Worm (Caenorhabditis elegans) whole organism, L3 larva: ENCODE results near the gene cct-8.
A peak's percentile ranks its signal among the peaks of the same experiment; 100 is the strongest.

Experiments used
- R02D3.7 ChIP-seq: fragments of 150-350 bp; optimal IDR thresholded peaks from 2 replicates; lab custom pipeline; 2014; ENCODE audit warnings: missing biosample characterization, missing genetic modification characterization
- ZK546.5 ChIP-seq: sonication (generic microtip); optimal IDR thresholded peaks from 2 replicates; lab custom pipeline; 2017; ENCODE audit warnings: missing biosample characterization, missing genetic modification characterization
- aly-2 ChIP-seq: fragments of 150-350 bp; optimal IDR thresholded peaks from 2 replicates; lab custom pipeline; 2014; ENCODE audit warnings: missing biosample characterization, missing genetic modification characterization
- ama-1 ChIP-seq: fragments of 150-350 bp; optimal IDR thresholded peaks from 2 replicates; lab custom pipeline; 2018
- ceh-16 ChIP-seq: sonication (generic microtip); optimal IDR thresholded peaks from 2 replicates; lab custom pipeline; 2017; ENCODE audit warnings: missing biosample characterization, missing genetic modification characterization
- ceh-28 ChIP-seq: fragments of 150-350 bp; optimal IDR thresholded peaks from 2 replicates; lab custom pipeline; 2014; ENCODE audit warnings: missing biosample characterization, missing genetic modification reagents, missing genetic modification characterization
- ceh-82 ChIP-seq: fragments of 150-350 bp; optimal IDR thresholded peaks from 2 replicates; lab custom pipeline; 2014; ENCODE audit warnings: missing biosample characterization, missing genetic modification characterization
- ceh-9 ChIP-seq: sonication (generic microtip); optimal IDR thresholded peaks from 2 replicates; lab custom pipeline; 2018; ENCODE audit warnings: missing biosample characterization, missing genetic modification characterization
- daf-12 ChIP-seq: fragments of 150-350 bp; optimal IDR thresholded peaks from 2 replicates; lab custom pipeline; 2014; ENCODE audit warnings: missing biosample characterization, missing genetic modification reagents, missing genetic modification characterization
- egl-27 ChIP-seq: sonication (generic microtip); optimal IDR thresholded peaks from 4 replicates; lab custom pipeline; 2017; ENCODE audit warnings: missing biosample characterization, missing genetic modification reagents, missing genetic modification characterization
- egl-5 ChIP-seq: fragments of 150-350 bp; optimal IDR thresholded peaks from 2 replicates; lab custom pipeline; 2017; ENCODE audit warnings: missing biosample characterization, missing genetic modification reagents, missing genetic modification characterization, inconsistent platforms
- elt-1 ChIP-seq: fragments of 150-350 bp; optimal IDR thresholded peaks from 2 replicates; lab custom pipeline; 2014; ENCODE audit warnings: missing biosample characterization, missing genetic modification characterization
- elt-2 ChIP-seq: sonication (generic microtip); optimal IDR thresholded peaks from 2 replicates; lab custom pipeline; 2016; ENCODE audit warnings: missing genetic modification reagents, mild to moderate bottlenecking, missing genetic modification characterization, missing compliant biosample characterization
- elt-3 ChIP-seq, 3 experiments: fragments of 150-350 bp in 1 of 3; sonication (generic microtip) in 2 of 3; optimal IDR thresholded peaks; 2 replicates in 2 of 3; 4 replicates in 1 of 3; lab custom pipeline; 2014 to 2017; ENCODE audit warnings: missing biosample characterization in 3 of 3, missing genetic modification characterization in 3 of 3
- eor-1 ChIP-seq, 2 experiments: fragments of 150-350 bp; optimal IDR thresholded peaks; 2 replicates each; lab custom pipeline; 2014 to 2018; ENCODE audit warnings: missing biosample characterization in 2 of 2, missing genetic modification characterization in 2 of 2
- fkh-10 ChIP-seq: sonication (generic microtip); optimal IDR thresholded peaks from 2 replicates; lab custom pipeline; 2017; ENCODE audit warnings: missing biosample characterization, missing genetic modification reagents, missing genetic modification characterization
- fkh-2 ChIP-seq: fragments of 150-350 bp; optimal IDR thresholded peaks from 2 replicates; lab custom pipeline; 2014; ENCODE audit warnings: missing biosample characterization, missing genetic modification reagents, missing genetic modification characterization
- fos-1 ChIP-seq: fragments of 150-350 bp; optimal IDR thresholded peaks from 2 replicates; lab custom pipeline; 2014; ENCODE audit warnings: missing biosample characterization, missing genetic modification characterization
- hmg-11 ChIP-seq: sonication (generic microtip); optimal IDR thresholded peaks from 2 replicates; lab custom pipeline; 2016; ENCODE audit warnings: missing genetic modification characterization, missing compliant biosample characterization
- jun-1 ChIP-seq: fragments of 150-350 bp; optimal IDR thresholded peaks from 2 replicates; lab custom pipeline; 2014; ENCODE audit warnings: missing biosample characterization, missing genetic modification reagents, missing genetic modification characterization
- lin-15B ChIP-seq: fragments of 150-350 bp; optimal IDR thresholded peaks from 2 replicates; lab custom pipeline; 2014; ENCODE audit warnings: missing biosample characterization, missing genetic modification characterization
- lin-39 ChIP-seq: fragments of 150-350 bp; optimal IDR thresholded peaks from 2 replicates; lab custom pipeline; 2018; ENCODE audit warnings: missing biosample characterization, missing genetic modification reagents, missing genetic modification characterization
- lsy-12 ChIP-seq: sonication (generic microtip); optimal IDR thresholded peaks from 2 replicates; lab custom pipeline; 2016; ENCODE audit warnings: mild to moderate bottlenecking, missing genetic modification characterization, missing compliant biosample characterization
- mdl-1 ChIP-seq: fragments of 150-350 bp; optimal IDR thresholded peaks from 2 replicates; lab custom pipeline; 2014; ENCODE audit warnings: missing biosample characterization, missing genetic modification characterization
- mml-1 ChIP-seq: fragments of 150-350 bp; sonication (generic microtip); optimal IDR thresholded peaks from 3 replicates; lab custom pipeline; 2014; ENCODE audit warnings: missing biosample characterization, missing genetic modification characterization
- nfya-1 ChIP-seq: sonication (generic microtip); optimal IDR thresholded peaks from 2 replicates; lab custom pipeline; 2017; ENCODE audit warnings: missing genetic modification characterization, mild to moderate bottlenecking, missing compliant biosample characterization, antibody characterized with exemption, moderate library complexity; ENCODE audit not compliant: insufficient read depth
- nhr-11 ChIP-seq: fragments of 150-350 bp; optimal IDR thresholded peaks from 2 replicates; lab custom pipeline; 2014; ENCODE audit warnings: missing biosample characterization, missing genetic modification characterization
- nhr-12 ChIP-seq: fragments of 150-350 bp; optimal IDR thresholded peaks from 2 replicates; lab custom pipeline; 2014; ENCODE audit warnings: missing biosample characterization, missing genetic modification characterization
- nhr-23 ChIP-seq: fragments of 150-350 bp; optimal IDR thresholded peaks from 2 replicates; lab custom pipeline; 2014; ENCODE audit warnings: missing biosample characterization, missing genetic modification reagents, missing genetic modification characterization
- nhr-237 ChIP-seq: fragments of 150-350 bp; optimal IDR thresholded peaks from 2 replicates; lab custom pipeline; 2014; ENCODE audit warnings: missing biosample characterization, missing genetic modification characterization
- nhr-25 ChIP-seq: sonication (generic microtip); optimal IDR thresholded peaks from 2 replicates; lab custom pipeline; 2017; ENCODE audit warnings: missing biosample characterization, missing genetic modification characterization
- nhr-28 ChIP-seq: fragments of 150-350 bp; optimal IDR thresholded peaks from 2 replicates; lab custom pipeline; 2014; ENCODE audit warnings: missing biosample characterization, missing genetic modification characterization
- nhr-43 ChIP-seq: sonication (generic microtip); optimal IDR thresholded peaks from 2 replicates; lab custom pipeline; 2016; ENCODE audit warnings: mild to moderate bottlenecking, missing genetic modification characterization, missing compliant biosample characterization; ENCODE audit not compliant: poor library complexity, severe bottlenecking
- nhr-67 ChIP-seq: fragments of 150-350 bp; optimal IDR thresholded peaks from 2 replicates; lab custom pipeline; 2014; ENCODE audit warnings: missing biosample characterization, missing genetic modification characterization
- nhr-76 ChIP-seq: fragments of 150-350 bp; sonication (generic microtip); optimal IDR thresholded peaks from 5 replicates; lab custom pipeline; 2014; ENCODE audit warnings: missing biosample characterization, missing genetic modification characterization
- nhr-77 ChIP-seq: fragments of 150-350 bp; optimal IDR thresholded peaks from 2 replicates; lab custom pipeline; 2014; ENCODE audit warnings: missing biosample characterization, missing genetic modification characterization
- pha-4 ChIP-seq: fragments of 150-350 bp; optimal IDR thresholded peaks from 2 replicates; lab custom pipeline; 2014; ENCODE audit warnings: missing biosample characterization, missing genetic modification reagents, missing genetic modification characterization
- pqm-1 ChIP-seq: fragments of 150-350 bp; optimal IDR thresholded peaks from 2 replicates; lab custom pipeline; 2017; ENCODE audit warnings: missing biosample characterization, missing genetic modification characterization, inconsistent platforms
- sea-2 ChIP-seq: fragments of 150-350 bp; sonication (generic microtip); optimal IDR thresholded peaks from 4 replicates; lab custom pipeline; 2014; ENCODE audit warnings: missing biosample characterization, missing genetic modification reagents, missing genetic modification characterization
- skn-1 ChIP-seq: fragments of 150-350 bp; optimal IDR thresholded peaks from 2 replicates; lab custom pipeline; 2014; ENCODE audit warnings: missing biosample characterization, missing genetic modification characterization
- snpc-4 ChIP-seq: fragments of 150-350 bp; optimal IDR thresholded peaks from 2 replicates; lab custom pipeline; 2014; ENCODE audit warnings: missing biosample characterization, missing genetic modification characterization
- tbx-2 ChIP-seq: sonication (generic microtip); optimal IDR thresholded peaks from 2 replicates; lab custom pipeline; 2016; ENCODE audit warnings: mild to moderate bottlenecking, missing genetic modification characterization, missing compliant biosample characterization
- unc-39 ChIP-seq: sonication (generic microtip); optimal IDR thresholded peaks from 4 replicates; lab custom pipeline; 2017; ENCODE audit warnings: missing biosample characterization, missing genetic modification characterization
- unc-62 ChIP-seq: fragments of 150-350 bp; sonication (generic microtip); optimal IDR thresholded peaks from 4 replicates; lab custom pipeline; 2014; ENCODE audit warnings: missing biosample characterization, missing genetic modification reagents, missing genetic modification characterization
- zag-1 ChIP-seq: fragments of 150-350 bp; optimal IDR thresholded peaks from 2 replicates; lab custom pipeline; 2014; ENCODE audit warnings: missing biosample characterization, missing genetic modification characterization
- ztf-11 ChIP-seq: fragments of 150-350 bp; optimal IDR thresholded peaks from 2 replicates; lab custom pipeline; 2014; ENCODE audit warnings: missing biosample characterization, missing genetic modification characterization
- ztf-4 ChIP-seq: fragments of 150-350 bp; optimal IDR thresholded peaks from 2 replicates; lab custom pipeline; 2014; ENCODE audit warnings: missing biosample characterization, missing genetic modification characterization

Gene cct-8

DNA sequence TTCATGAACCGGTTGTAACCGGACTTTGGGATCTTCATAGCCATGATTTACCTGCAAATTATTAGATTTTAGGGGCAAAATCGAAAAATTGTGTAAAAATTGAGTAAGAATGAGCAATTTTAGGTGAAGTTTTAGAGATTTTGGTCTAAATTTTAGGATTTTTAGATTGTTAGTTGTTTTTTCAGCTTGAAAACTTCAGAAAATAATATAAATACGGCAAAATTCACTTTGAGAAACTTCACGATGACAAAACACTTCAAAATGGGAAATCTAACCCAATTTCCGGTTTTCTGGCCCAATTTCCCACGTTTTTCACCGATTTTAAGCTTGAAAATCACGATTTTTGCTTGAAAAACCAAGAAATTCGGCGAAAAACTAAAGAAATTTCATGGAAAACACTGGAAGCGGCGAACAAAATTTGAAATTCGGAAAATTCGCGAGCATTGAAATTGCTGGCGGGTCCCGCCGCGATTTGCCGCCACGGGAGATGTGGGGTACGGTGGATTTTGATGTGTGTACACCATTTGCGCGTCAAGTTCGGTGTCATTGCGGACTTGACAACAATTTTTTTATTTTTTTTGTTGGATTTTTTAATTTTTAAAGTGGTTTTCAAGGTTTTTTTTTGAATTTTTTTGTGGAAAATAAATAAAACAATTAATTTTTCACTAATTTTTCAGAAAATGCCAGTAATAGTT, at the start of gene cct-8, which contains the start of gene Y55F3AR.2:
cct-8 (minus strand) TSS at position 51 of the 695 bp plus-strand sequence.
Y55F3AR.2 (plus strand) TSS at position 672 of the 695 bp plus-strand sequence.
- TF ChIP-seq ceh-28 (tag; lab: Kevin White, UChicago) (peak; percentile 93), fkh-10 (GFP tag; lab: Kevin White, UChicago) (peak; percentile 98), unc-62 (GFP tag; lab: Kevin White, UChicago) (peak; percentile 29), snpc-4 (tag; lab: Kevin White, UChicago) (peak; percentile 84), elt-3 (tag; optimal IDR thresholded peaks at IDR 0.05; lab: Kevin White, UChicago) (peak in 1 of 3 experiments; percentile 55), lsy-12 (tag; lab: Kevin White, UChicago) (peak; percentile 99), tbx-2 (tag; lab: Kevin White, UChicago) (peak; percentile 94), eor-1 (tag; optimal IDR thresholded peaks at IDR 0.05; lab: Kevin White, UChicago) (peak in 1 of 2 experiments; percentile 64), ztf-4 (tag; lab: Kevin White, UChicago) (peak; percentile 69), nhr-11 (no peak), skn-1 (tag; lab: Kevin White, UChicago) (peak; percentile 92), sea-2 (GFP tag; lab: Kevin White, UChicago) (no peak), elt-2 (tag; lab: Kevin White, UChicago) (peak; percentile 76), zag-1 (tag; lab: Kevin White, UChicago) (peak; percentile 38), nhr-23 (tag; lab: Kevin White, UChicago) (peak; percentile 98), nhr-43 (peak; percentile 97), nhr-25 (tag; lab: Kevin White, UChicago) (peak; percentile 91), ceh-16 (tag; lab: Kevin White, UChicago) (peak; percentile 40), pha-4 (tag; lab: Kevin White, UChicago) (peak; percentile 97), egl-27 (tag; lab: Kevin White, UChicago) (peak; percentile 83), ceh-82 (tag; lab: Kevin White, UChicago) (peak; percentile 89), egl-5 (tag; lab: Kevin White, UChicago) (peak; percentile 92), pqm-1 (tag; lab: Kevin White, UChicago) (peak; percentile 83), lin-15B (tag; lab: Kevin White, UChicago) (peak; percentile 95), nhr-237 (tag; lab: Kevin White, UChicago) (no peak), lin-39 (tag; lab: Kevin White, UChicago) (peak; percentile 97), ZK546.5 (tag; lab: Kevin White, UChicago) (peak; percentile 51), nhr-12 (no peak), mdl-1 (no peak), nhr-67 (tag; lab: Kevin White, UChicago) (peak; percentile 65), daf-12 (no peak), ztf-11 (tag; lab: Kevin White, UChicago) (no peak), ama-1 (lab: Kevin White, UChicago) (peak; percentile 78), jun-1 (tag; lab: Kevin White, UChicago) (peak; percentile 95), nfya-1 (tag; lab: Kevin White, UChicago) (peak; percentile 99), nhr-76 (tag; lab: Kevin White, UChicago) (peak; percentile 49), aly-2 (peak; percentile 78), nhr-77 (peak; percentile 91), fos-1 (tag; lab: Kevin White, UChicago) (no peak), hmg-11 (tag; lab: Kevin White, UChicago) (peak; percentile 91), elt-1 (tag; lab: Kevin White, UChicago) (peak; percentile 80), ceh-9 (tag; lab: Kevin White, UChicago) (no peak), fkh-2 (no peak), unc-39 (tag; lab: Kevin White, UChicago) (no peak), R02D3.7 (tag; lab: Kevin White, UChicago) (peak; percentile 94), mml-1 (tag; lab: Kevin White, UChicago) (no peak), nhr-28 (tag; lab: Kevin White, UChicago) (no peak)
